Fruit fly (Drosophila melanogaster): ENCODE data around the gene CG17375.

CG17375 gene

dm6 chr2L:6805783-6806182, at the start of gene CG17375:
TSS of gene CG17375 (minus strand) at chr2L:6805792.
- no peak for TF ChIP-seq CTCF (optimal IDR thresholded peaks at IDR 0.05)
- no peak for TF ChIP-seq CG8478 (optimal IDR thresholded peaks at IDR 0.05)

- TF ChIP-seq CTCF (optimal IDR thresholded peaks at IDR 0.05) (peak; percentile 36 to 52), CG8478 (optimal IDR thresholded peaks at IDR 0.05) (no peak)
These were observed 48.3 kb upstream of the CG17375 start for dm6 chr2L:6853917-6854316.

dm6 chr2L:6851963-6852671, 46.5 kb upstream of the CG17375 start, which contains the start of gene Rca1:
TSS of gene Rca1 (plus strand) at chr2L:6852315.
- TF ChIP-seq CG8478 (optimal IDR thresholded peaks at IDR 0.05) = no peak
- TF ChIP-seq CTCF (optimal IDR thresholded peaks at IDR 0.05) = peak; percentile 68 to 70

- TF ChIP-seq CTCF (optimal IDR thresholded peaks at IDR 0.05) = no peak
- no peak for TF ChIP-seq CG8478 (optimal IDR thresholded peaks at IDR 0.05)
These were observed 45.4 kb upstream of the CG17375 start for dm6 chr2L:6850963-6851362.

- TF ChIP-seq CTCF (optimal IDR thresholded peaks at IDR 0.05) (no peak), CG8478 (optimal IDR thresholded peaks at IDR 0.05) (no peak)
These were observed 37.8 kb upstream of the CG17375 start for dm6 chr2L:6843434-6843833.

- TF ChIP-seq CTCF (optimal IDR thresholded peaks at IDR 0.05) (no peak), CG8478 (optimal IDR thresholded peaks at IDR 0.05) (no peak)
These were observed 35.8 kb upstream of the CG17375 start for dm6 chr2L:6841349-6841748.

- TF ChIP-seq CG8478 (optimal IDR thresholded peaks at IDR 0.05) (no peak), CTCF (optimal IDR thresholded peaks at IDR 0.05) (no peak)
These were observed 32.2 kb upstream of the CG17375 start for dm6 chr2L:6837829-6838228.

dm6 chr2L:6836114-6836513, 30.5 kb upstream of the CG17375 start:
- TF ChIP-seq CTCF (optimal IDR thresholded peaks at IDR 0.05) (no peak), CG8478 (optimal IDR thresholded peaks at IDR 0.05) (no peak)

dm6 chr2L:6833661-6834073, 28.1 kb upstream of the CG17375 start:
- TF ChIP-seq CG8478 (optimal IDR thresholded peaks at IDR 0.05) (no peak), CTCF (optimal IDR thresholded peaks at IDR 0.05) (no peak)

dm6 chr2L:6830264-6830729, 24.7 kb upstream of the CG17375 start:
- TF ChIP-seq CG8478 (optimal IDR thresholded peaks at IDR 0.05) (no peak), CTCF (optimal IDR thresholded peaks at IDR 0.05) (no peak)

dm6 chr2L:6827558-6828122, 22.0 kb upstream of the CG17375 start:
- TF ChIP-seq CTCF (optimal IDR thresholded peaks at IDR 0.05) (no peak), CG8478 (optimal IDR thresholded peaks at IDR 0.05) (no peak)

- TF ChIP-seq CG8478 (optimal IDR thresholded peaks at IDR 0.05) = no peak
- no peak for TF ChIP-seq CTCF (optimal IDR thresholded peaks at IDR 0.05)
These were observed 20.7 kb upstream of the CG17375 start for dm6 chr2L:6826298-6826697.

dm6 chr2L:6822044-6822443, 16.5 kb upstream of the CG17375 start:
- TF ChIP-seq CG8478 (optimal IDR thresholded peaks at IDR 0.05) = no peak
- no peak for TF ChIP-seq CTCF (optimal IDR thresholded peaks at IDR 0.05)

dm6 chr2L:6821631-6822030, 16.0 kb upstream of the CG17375 start, which contains the start of gene sens-2:
TSS of gene sens-2 (plus strand) at chr2L:6821934.
- TF ChIP-seq CTCF (optimal IDR thresholded peaks at IDR 0.05) = no peak
- no peak for TF ChIP-seq CG8478 (optimal IDR thresholded peaks at IDR 0.05)

- TF ChIP-seq CTCF (optimal IDR thresholded peaks at IDR 0.05) (no peak), CG8478 (optimal IDR thresholded peaks at IDR 0.05) (no peak)
These were observed 13.8 kb upstream of the CG17375 start for dm6 chr2L:6819230-6820049.

All from S2 (cell line).